Worm (Caenorhabditis elegans) whole organism, late embryonic: ENCODE measurements around the gene K02F6.8.
"Not testable (repeated sequence)": the region's sequence is repeated elsewhere in the genome, so short reads cannot be mapped to it uniquely, and the experiment has no call there.

Experiments used
- C08G9.2 ChIP-seq: sonication (generic microtip); optimal IDR thresholded peaks from 2 replicates; lab custom pipeline; 2016; ENCODE audit warnings: mild to moderate bottlenecking, missing genetic modification characterization, moderate library complexity, missing compliant biosample characterization
- ceh-18 ChIP-seq: sonication (generic microtip); optimal IDR thresholded peaks from 2 replicates; lab custom pipeline; 2016; ENCODE audit warnings: missing genetic modification characterization, missing compliant biosample characterization
- ceh-31 ChIP-seq: sonication (generic microtip); optimal IDR thresholded peaks from 2 replicates; lab custom pipeline; 2016; ENCODE audit warnings: missing genetic modification characterization, missing compliant biosample characterization
- ceh-34 ChIP-seq: sonication (generic microtip); optimal IDR thresholded peaks from 2 replicates; lab custom pipeline; 2016; ENCODE audit warnings: mild to moderate bottlenecking, missing genetic modification characterization, missing compliant biosample characterization
- hlh-13 ChIP-seq: fragments of 200-800 bp; sonication (Bioruptor generic); optimal IDR thresholded peaks from 2 replicates; lab custom pipeline; 2018; ENCODE audit warnings: mild to moderate bottlenecking, missing genetic modification characterization, missing compliant biosample characterization
- pat-9 ChIP-seq: fragments of 200-800 bp; sonication (Bioruptor generic); optimal IDR thresholded peaks from 2 replicates; lab custom pipeline; 2018; ENCODE audit warnings: mild to moderate bottlenecking, missing genetic modification characterization, moderate library complexity, missing compliant biosample characterization
- pha-2 ChIP-seq: sonication (generic microtip); optimal IDR thresholded peaks from 2 replicates; lab custom pipeline; 2017; ENCODE audit warnings: mild to moderate bottlenecking, missing genetic modification characterization, missing compliant biosample characterization
- tbx-2 ChIP-seq: sonication (generic microtip); optimal IDR thresholded peaks from 2 replicates; lab custom pipeline; 2016; ENCODE audit warnings: missing genetic modification characterization, missing compliant biosample characterization
- unc-86 ChIP-seq: sonication (generic microtip); optimal IDR thresholded peaks from 2 replicates; lab custom pipeline; 2016; ENCODE audit warnings: missing genetic modification characterization, missing compliant biosample characterization
- ztf-16 ChIP-seq: sonication (generic microtip); optimal IDR thresholded peaks from 2 replicates; lab custom pipeline; 2017; ENCODE audit warnings: missing genetic modification characterization, missing compliant biosample characterization

- TF ChIP-seq ceh-18 (tag; lab: Kevin White, UChicago); pat-9; unc-86 (tag; lab: Kevin White, UChicago); ztf-16; tbx-2 (tag; lab: Kevin White, UChicago); ceh-31 (tag; lab: Kevin White, UChicago); C08G9.2 (tag; lab: Kevin White, UChicago); ceh-34; pha-2 (tag; lab: Kevin White, UChicago); hlh-13 (GFP tag; lab: Kevin White, UChicago): not testable (repeated sequence)
These were observed at the start of gene K02F6.8 for ce11 chrII:2534952-2535351.
